Worm (Caenorhabditis elegans): ENCODE data around the gene F53E2.2.
A peak's percentile ranks its signal among the peaks of the same experiment; 100 is the strongest.

The F53E2.2 gene

ce11 chrV:1472569-1472968 lies 2.3 kb upstream of the F53E2.2 start:
- TF ChIP-seq ztf-11 (tag; optimal IDR thresholded peaks at IDR 0.05) (no peak), unc-62 (GFP tag; optimal IDR thresholded peaks at IDR 0.05) (peak; percentile 49), hlh-1 (tag; optimal IDR thresholded peaks at IDR 0.05) (peak; percentile 10), cnd-1 (tag; optimal IDR thresholded peaks at IDR 0.05) (peak; percentile 16)

ce11 chrV:1476284-1476792 lies 1.5 kb downstream of the F53E2.2 start:
- TF ChIP-seq unc-39 (tag; optimal IDR thresholded peaks at IDR 0.05) (no peak), pha-4 (tag; optimal IDR thresholded peaks at IDR 0.05) (no peak), unc-62 (GFP tag; optimal IDR thresholded peaks at IDR 0.05) (no peak), cnd-1 (tag; optimal IDR thresholded peaks at IDR 0.05) (no peak), unc-120 (tag; optimal IDR thresholded peaks at IDR 0.05; ENCODE audit: poor library complexity, severe bottlenecking) (no peak), lsy-2 (tag; optimal IDR thresholded peaks at IDR 0.05) (no peak), snpc-4 (tag; optimal IDR thresholded peaks at IDR 0.05) (no peak), bed-3 (GFP tag; optimal IDR thresholded peaks at IDR 0.05) (no peak), M03D4.4 (tag; optimal IDR thresholded peaks at IDR 0.05) (no peak), lin-13 (tag; optimal IDR thresholded peaks at IDR 0.05) (no peak), elt-1 (tag; optimal IDR thresholded peaks at IDR 0.05; ENCODE audit: borderline replicate concordance, insufficient read depth) (no peak), elt-3 (tag; optimal IDR thresholded peaks at IDR 0.05) (no peak), drap-1 (GFP tag; optimal IDR thresholded peaks at IDR 0.05) (no peak), ces-1 (GFP tag; optimal IDR thresholded peaks at IDR 0.05) (no peak), ceh-39 (tag; optimal IDR thresholded peaks at IDR 0.05) (no peak), nhr-237 (tag; optimal IDR thresholded peaks at IDR 0.05) (no peak), sptf-1 (tag; optimal IDR thresholded peaks at IDR 0.05) (no peak)

- no peak for TF ChIP-seq ceh-39 (tag; optimal IDR thresholded peaks at IDR 0.05)
- no peak for TF ChIP-seq bed-3 (GFP tag; optimal IDR thresholded peaks at IDR 0.05)
- no peak for TF ChIP-seq ces-1 (GFP tag; optimal IDR thresholded peaks at IDR 0.05)
- no peak for TF ChIP-seq lin-32 (GFP tag; optimal IDR thresholded peaks at IDR 0.05)
- TF ChIP-seq ham-2 (GFP tag; optimal IDR thresholded peaks at IDR 0.05), result no peak
- TF ChIP-seq hlh-1 (tag; optimal IDR thresholded peaks at IDR 0.05), result no peak
- no peak for TF ChIP-seq unc-62 (GFP tag; optimal IDR thresholded peaks at IDR 0.05)
- TF ChIP-seq mls-2 (tag; optimal IDR thresholded peaks at IDR 0.05), result no peak
- TF ChIP-seq nhr-76 (tag; optimal IDR thresholded peaks at IDR 0.05), result no peak
- TF ChIP-seq flh-1 (GFP tag; optimal IDR thresholded peaks at IDR 0.05), result no peak
- no peak for TF ChIP-seq snpc-4 (tag; optimal IDR thresholded peaks at IDR 0.05)
- TF ChIP-seq sptf-1 (tag; optimal IDR thresholded peaks at IDR 0.05), result no peak
- no peak for TF ChIP-seq ceh-83 (GFP tag; optimal IDR thresholded peaks at IDR 0.05)
- TF ChIP-seq sem-2 (GFP tag; optimal IDR thresholded peaks at IDR 0.05), result no peak
- TF ChIP-seq lsy-2 (tag; optimal IDR thresholded peaks at IDR 0.05), result no peak
- TF ChIP-seq cnd-1 (tag; optimal IDR thresholded peaks at IDR 0.05), result no peak
Measured at ce11 chrV:1476841-1477240, 2.0 kb downstream of the F53E2.2 start.

- TF ChIP-seq ztf-11 (tag; optimal IDR thresholded peaks at IDR 0.05) (no peak), hlh-1 (tag; optimal IDR thresholded peaks at IDR 0.05) (peak; percentile 69)
Measured at ce11 chrV:1480841-1481240, 6.0 kb downstream of the F53E2.2 start.

- no peak for TF ChIP-seq hlh-1 (tag; optimal IDR thresholded peaks at IDR 0.05)
- TF ChIP-seq M03D4.4 (tag; optimal IDR thresholded peaks at IDR 0.05), result no peak
- no peak for TF ChIP-seq lin-13 (tag; optimal IDR thresholded peaks at IDR 0.05)
- no peak for TF ChIP-seq ham-2 (GFP tag; optimal IDR thresholded peaks at IDR 0.05)
- no peak for TF ChIP-seq sptf-1 (tag; optimal IDR thresholded peaks at IDR 0.05)
- TF ChIP-seq nhr-237 (tag; optimal IDR thresholded peaks at IDR 0.05), result no peak
- no peak for TF ChIP-seq ceh-43 (GFP tag; optimal IDR thresholded peaks at IDR 0.05)
- TF ChIP-seq nhr-76 (tag; optimal IDR thresholded peaks at IDR 0.05), result no peak
- TF ChIP-seq blmp-1 (tag; optimal IDR thresholded peaks at IDR 0.05), result no peak
- TF ChIP-seq sem-2 (GFP tag; optimal IDR thresholded peaks at IDR 0.05), result no peak
- TF ChIP-seq snpc-4 (tag; optimal IDR thresholded peaks at IDR 0.05), result no peak
- no peak for TF ChIP-seq drap-1 (GFP tag; optimal IDR thresholded peaks at IDR 0.05)
- no peak for TF ChIP-seq lin-32 (GFP tag; optimal IDR thresholded peaks at IDR 0.05)
- no peak for TF ChIP-seq zip-8 (tag; optimal IDR thresholded peaks at IDR 0.05)
- TF ChIP-seq ceh-39 (tag; optimal IDR thresholded peaks at IDR 0.05), result no peak
- TF ChIP-seq elt-1 (tag; optimal IDR thresholded peaks at IDR 0.05; ENCODE audit: borderline replicate concordance, insufficient read depth), result no peak
- TF ChIP-seq flh-1 (GFP tag; optimal IDR thresholded peaks at IDR 0.05), result no peak
Measured at ce11 chrV:1481742-1482141, 6.9 kb downstream of the F53E2.2 start, which contains the start of gene C38C3.4. Gene C38C3.4 (plus strand): TSS chrV:1482042.

Measured in whole organism, mixed stage, embryonic.